Fruit fly (Drosophila melanogaster): ENCODE data around the gene CaMKI.
A peak's percentile ranks its signal among the peaks of the same experiment; 100 is the strongest.

CaMKI gene

DNA sequence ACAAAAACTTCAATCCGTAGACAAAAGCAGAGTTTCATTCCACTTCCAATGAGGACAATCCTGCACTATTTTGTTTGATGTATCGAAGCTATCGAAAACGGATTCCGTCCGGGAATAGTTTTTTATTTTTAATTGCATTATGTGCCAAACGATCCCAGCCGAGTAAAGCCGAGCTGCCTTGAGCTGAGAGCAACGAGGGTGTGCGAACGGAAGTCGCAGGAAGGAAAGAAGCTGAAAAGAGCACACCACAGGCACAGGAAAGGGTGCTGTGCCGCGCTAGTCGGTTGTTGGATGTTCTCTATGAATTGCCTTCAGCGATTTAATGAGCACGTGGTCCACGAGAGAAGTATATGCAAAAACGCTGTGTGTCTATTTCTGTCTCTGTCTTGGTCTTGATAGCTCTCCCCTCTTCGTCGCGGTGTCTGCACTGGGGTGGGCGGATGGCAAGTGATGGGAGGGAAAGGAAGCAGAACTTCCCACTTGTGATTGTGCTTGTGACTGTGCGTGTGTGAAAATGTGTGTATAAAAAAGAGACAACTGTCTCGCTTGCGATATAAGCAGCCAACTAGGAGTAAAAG lies 57.3 kb downstream of the CaMKI start (continued):
- TF ChIP-seq Ets96B (tag; optimal IDR thresholded peaks at IDR 0.05): no peak
- TF ChIP-seq CG15336 (GFP tag; IDR thresholded peaks at IDR 0.05): no peak
- TF ChIP-seq CG1621 (tag; optimal IDR thresholded peaks at IDR 0.05): peak; percentile 29
- TF ChIP-seq OdsH (GFP tag; optimal IDR thresholded peaks at IDR 0.05): no peak
- TF ChIP-seq Eip75B (GFP tag; optimal IDR thresholded peaks at IDR 0.05): no peak
- no peak for TF ChIP-seq eg (GFP tag; IDR thresholded peaks at IDR 0.05)

All from whole organism, prepupa.